Fruit fly (Drosophila melanogaster) whole organism, embryonic: Measurements from ENCODE around the gene intr.
A peak's percentile ranks its signal among the peaks of the same experiment; 100 is the strongest.

Experiments used
- Adf1 ChIP-seq: fragments of 200-800 bp; sonication (Bioruptor generic); IDR thresholded peaks from 2 replicates; pipeline ENCODE4 v1.3.6; 2022; ENCODE audit warnings: missing biosample characterization, missing genetic modification characterization
- CG10321 ChIP-seq: fragments of 200-800 bp; sonication (Bioruptor generic); IDR thresholded peaks from 2 replicates; pipeline ENCODE4 v1.3.6; 2022; ENCODE audit warnings: missing biosample characterization, missing genetic modification characterization
- CG10565 ChIP-seq: fragments of 200-800 bp; sonication (Bioruptor generic); optimal IDR thresholded peaks from 3 replicates; lab custom pipeline; 2016; ENCODE audit warnings: missing biosample characterization, mild to moderate bottlenecking, missing genetic modification characterization
- CG11696 ChIP-seq: fragments of 200-800 bp; sonication (Bioruptor generic); IDR thresholded peaks from 2 replicates; pipeline ENCODE4 v1.3.6; 2022; ENCODE audit warnings: missing biosample characterization, missing genetic modification characterization
- CG12299 ChIP-seq: fragments of 200-800 bp; sonication (Bioruptor generic); optimal IDR thresholded peaks from 2 replicates; lab custom pipeline; 2018; ENCODE audit warnings: missing biosample characterization, mild to moderate bottlenecking, missing genetic modification characterization
- CG13424 ChIP-seq: fragments of 200-800 bp; sonication (Bioruptor generic); optimal IDR thresholded peaks from 2 replicates; lab custom pipeline; 2019; ENCODE audit warnings: missing biosample characterization, mild to moderate bottlenecking, missing genetic modification characterization, moderate library complexity
- CG14441 ChIP-seq: fragments of 200-800 bp; sonication (Bioruptor generic); IDR thresholded peaks from 2 replicates; pipeline ENCODE4 v1.3.6; 2022; ENCODE audit warnings: missing biosample characterization, missing genetic modification characterization
- CG14860 ChIP-seq: fragments of 200-800 bp; sonication (Bioruptor generic); IDR thresholded peaks from 3 replicates; pipeline ENCODE4 v1.3.6; 2022; ENCODE audit warnings: missing biosample characterization, missing genetic modification characterization; ENCODE audit not compliant: partially characterized antibody
- CG14965 ChIP-seq: fragments of 200-800 bp; sonication (Bioruptor generic); optimal IDR thresholded peaks from 2 replicates; lab custom pipeline; 2016; ENCODE audit warnings: missing biosample characterization, missing genetic modification characterization, borderline replicate concordance
- CG15073 ChIP-seq: fragments of 200-800 bp; sonication (Bioruptor generic); optimal IDR thresholded peaks from 2 replicates; lab custom pipeline; 2016; ENCODE audit warnings: missing biosample characterization, missing genetic modification characterization
- CG18619 ChIP-seq: fragments of 200-800 bp; sonication (Bioruptor generic); optimal IDR thresholded peaks from 3 replicates; lab custom pipeline; 2017; ENCODE audit warnings: missing biosample characterization, mild to moderate bottlenecking, missing genetic modification characterization
- CG2678 ChIP-seq: fragments of 200-800 bp; sonication (Bioruptor generic); optimal IDR thresholded peaks from 3 replicates; lab custom pipeline; 2019; ENCODE audit warnings: missing biosample characterization, mild to moderate bottlenecking, missing genetic modification characterization, moderate library complexity
- CG42726 ChIP-seq: fragments of 200-800 bp; sonication (Bioruptor generic); IDR thresholded peaks from 2 replicates; pipeline ENCODE4 v1.3.6; 2022; ENCODE audit warnings: missing biosample characterization, missing genetic modification characterization; ENCODE audit not compliant: partially characterized antibody
- CG4282 ChIP-seq: fragments of 200-800 bp; sonication (Bioruptor generic); optimal IDR thresholded peaks from 2 replicates; lab custom pipeline; 2016; ENCODE audit warnings: missing biosample characterization, missing genetic modification characterization
- CG4854 ChIP-seq: fragments of 200-800 bp; sonication (Bioruptor generic); optimal IDR thresholded peaks from 2 replicates; lab custom pipeline; 2016; ENCODE audit warnings: missing biosample characterization, missing genetic modification characterization, inconsistent platforms
- CG6254 ChIP-seq: fragments of 200-800 bp; sonication (Bioruptor generic); optimal IDR thresholded peaks from 3 replicates; lab custom pipeline; 2017; ENCODE audit warnings: mild to moderate bottlenecking, missing biosample characterization, missing genetic modification reagents, missing genetic modification characterization
- CG7556 ChIP-seq: fragments of 200-800 bp; sonication (Bioruptor generic); optimal IDR thresholded peaks from 2 replicates; lab custom pipeline; 2017; ENCODE audit warnings: missing biosample characterization, mild to moderate bottlenecking, missing genetic modification characterization
- CG7839 ChIP-seq: fragments of 200-800 bp; sonication (Bioruptor generic); optimal IDR thresholded peaks from 3 replicates; lab custom pipeline; 2018; ENCODE audit warnings: missing biosample characterization, mild to moderate bottlenecking, missing genetic modification characterization, moderate library complexity
- CG8281 ChIP-seq: fragments of 200-800 bp; sonication (Bioruptor generic); optimal IDR thresholded peaks from 2 replicates; lab custom pipeline; 2018; ENCODE audit warnings: missing biosample characterization, mild to moderate bottlenecking, missing genetic modification characterization, moderate library complexity
- CG8944 ChIP-seq: fragments of 200-800 bp; sonication (Bioruptor generic); optimal IDR thresholded peaks from 3 replicates; lab custom pipeline; 2016; ENCODE audit warnings: missing biosample characterization, missing genetic modification characterization
- Dip2 ChIP-seq: fragments of 200-800 bp; sonication (Bioruptor generic); IDR thresholded peaks from 2 replicates; pipeline ENCODE4 v1.3.6; 2022; ENCODE audit warnings: missing biosample characterization, missing genetic modification characterization
- Dp ChIP-seq: fragments of 200-800 bp; sonication (Bioruptor generic); optimal IDR thresholded peaks from 2 replicates; lab custom pipeline; 2018; ENCODE audit warnings: missing biosample characterization, mild to moderate bottlenecking, missing genetic modification characterization, moderate library complexity
- HmgZ ChIP-seq: fragments of 200-800 bp; sonication (Bioruptor generic); optimal IDR thresholded peaks from 2 replicates; lab custom pipeline; 2018; ENCODE audit warnings: missing biosample characterization, mild to moderate bottlenecking, missing genetic modification characterization
- MBD-R2 ChIP-seq: fragments of 200-800 bp; sonication (Bioruptor generic); IDR thresholded peaks from 2 replicates; pipeline ENCODE4 v1.3.6; 2022; ENCODE audit warnings: missing biosample characterization, missing genetic modification characterization
- NC2α ChIP-seq: fragments of 200-800 bp; sonication (Bioruptor generic); optimal IDR thresholded peaks from 2 replicates; lab custom pipeline; 2016; ENCODE audit warnings: missing biosample characterization, missing genetic modification characterization
- Nf-YB ChIP-seq: fragments of 200-800 bp; sonication (Bioruptor generic); optimal IDR thresholded peaks from 3 replicates; lab custom pipeline; 2019; ENCODE audit warnings: missing biosample characterization, mild to moderate bottlenecking, missing genetic modification characterization, moderate library complexity
- Nf-YC ChIP-seq: fragments of 200-800 bp; optimal IDR thresholded peaks from 3 replicates; lab custom pipeline; 2019; ENCODE audit warnings: missing biosample characterization, mild to moderate bottlenecking, missing genetic modification characterization, moderate library complexity
- Ssrp ChIP-seq: fragments of 200-800 bp; sonication (Bioruptor generic); optimal IDR thresholded peaks from 2 replicates; lab custom pipeline; 2018; ENCODE audit warnings: missing biosample characterization, mild to moderate bottlenecking, missing genetic modification characterization, moderate library complexity
- Xbp1 ChIP-seq: fragments of 200-800 bp; sonication (Bioruptor generic); optimal IDR thresholded peaks from 3 replicates; lab custom pipeline; 2016; ENCODE audit warnings: missing biosample characterization, mild to moderate bottlenecking, missing genetic modification characterization
- az2 ChIP-seq: fragments of 200-800 bp; sonication (Bioruptor generic); optimal IDR thresholded peaks from 3 replicates; lab custom pipeline; 2016; ENCODE audit warnings: missing biosample characterization, missing genetic modification characterization
- chn ChIP-seq: fragments of 200-800 bp; sonication (Bioruptor generic); optimal IDR thresholded peaks from 2 replicates; lab custom pipeline; 2016; ENCODE audit warnings: missing biosample characterization, missing genetic modification characterization
- dati ChIP-seq: fragments of 200-800 bp; sonication (Bioruptor generic); IDR thresholded peaks from 2 replicates; pipeline ENCODE4 v1.3.6; 2022; ENCODE audit warnings: missing biosample characterization, missing genetic modification characterization
- dimm ChIP-seq: fragments of 200-800 bp; sonication (Bioruptor generic); IDR thresholded peaks from 2 replicates; pipeline ENCODE4 v1.3.6; 2022; ENCODE audit warnings: missing biosample characterization, missing genetic modification characterization
- dmrt99B ChIP-seq: fragments of 200-800 bp; sonication (Bioruptor generic); optimal IDR thresholded peaks from 2 replicates; lab custom pipeline; 2018; ENCODE audit warnings: missing biosample characterization, mild to moderate bottlenecking, missing genetic modification characterization, moderate library complexity
- ems ChIP-seq: fragments of 200-800 bp; sonication (Bioruptor generic); optimal IDR thresholded peaks from 3 replicates; lab custom pipeline; 2016; ENCODE audit warnings: missing biosample characterization, missing genetic modification characterization
- fd64A ChIP-seq: fragments of 200-800 bp; sonication (Bioruptor generic); optimal IDR thresholded peaks from 3 replicates; lab custom pipeline; 2018; ENCODE audit warnings: missing biosample characterization, mild to moderate bottlenecking, missing genetic modification characterization
- gem ChIP-seq: fragments of 200-800 bp; sonication (Bioruptor generic); optimal IDR thresholded peaks from 2 replicates; lab custom pipeline; 2019; ENCODE audit warnings: missing biosample characterization, mild to moderate bottlenecking, missing genetic modification characterization, moderate library complexity
- grau ChIP-seq: fragments of 200-800 bp; optimal IDR thresholded peaks from 3 replicates; lab custom pipeline; 2019; ENCODE audit warnings: missing biosample characterization, mild to moderate bottlenecking, missing genetic modification characterization, moderate library complexity
- knrl ChIP-seq: fragments of 200-800 bp; sonication (Bioruptor generic); IDR thresholded peaks from 3 replicates; pipeline ENCODE4 v1.3.6; 2022; ENCODE audit warnings: missing biosample characterization, missing genetic modification characterization; ENCODE audit not compliant: partially characterized antibody
- lab ChIP-seq: fragments of 200-800 bp; sonication (Bioruptor generic); optimal IDR thresholded peaks from 3 replicates; lab custom pipeline; 2017; ENCODE audit warnings: missing biosample characterization, missing genetic modification characterization, mild to moderate bottlenecking, moderate library complexity, missing genetic modification reagents
- onecut ChIP-seq: fragments of 200-800 bp; sonication (Bioruptor generic); IDR thresholded peaks from 2 replicates; pipeline ENCODE4 v1.3.6; 2022; ENCODE audit warnings: missing biosample characterization, missing genetic modification characterization
- p53 ChIP-seq: fragments of 200-800 bp; sonication (Bioruptor generic); optimal IDR thresholded peaks from 2 replicates; lab custom pipeline; 2016; ENCODE audit warnings: missing biosample characterization, missing genetic modification characterization
- pho ChIP-seq: fragments of 200-800 bp; sonication (Bioruptor generic); optimal IDR thresholded peaks from 2 replicates; lab custom pipeline; 2016; ENCODE audit warnings: missing biosample characterization, missing genetic modification characterization
- sd ChIP-seq: fragments of 200-800 bp; sonication (Bioruptor generic); optimal IDR thresholded peaks from 3 replicates; lab custom pipeline; 2018; ENCODE audit warnings: missing biosample characterization, mild to moderate bottlenecking, missing genetic modification characterization, moderate library complexity
- shn ChIP-seq: fragments of 200-800 bp; sonication (Bioruptor generic); optimal IDR thresholded peaks from 3 replicates; lab custom pipeline; 2016; ENCODE audit warnings: missing biosample characterization, missing genetic modification characterization
- sqz ChIP-seq: fragments of 200-800 bp; sonication (Bioruptor generic); optimal IDR thresholded peaks from 3 replicates; lab custom pipeline; 2018; ENCODE audit warnings: missing biosample characterization, mild to moderate bottlenecking, missing genetic modification characterization
- unpg ChIP-seq: fragments of 200-800 bp; sonication (Bioruptor generic); optimal IDR thresholded peaks from 3 replicates; lab custom pipeline; 2018; ENCODE audit warnings: missing biosample characterization, mild to moderate bottlenecking, missing genetic modification characterization, moderate library complexity
- yki ChIP-seq: fragments of >200 bp; optimal IDR thresholded peaks from 3 replicates; lab custom pipeline; 2018
- zen2 ChIP-seq: fragments of 200-800 bp; sonication (Bioruptor generic); IDR thresholded peaks from 3 replicates; pipeline ENCODE4 v1.3.6; 2022; ENCODE audit warnings: missing biosample characterization, missing genetic modification characterization; ENCODE audit not compliant: partially characterized antibody

The intr gene

dm6 chr3R:28811677-28812465 is 21.5 kb downstream of the intr start, which contains the start of gene Prp39 (continued):
- TF ChIP-seq zen2 (GFP tag; lab: Robert Waterston, UW): peak; percentile 73
- no peak for TF ChIP-seq CG12299
- no peak for TF ChIP-seq unpg (GFP tag; lab: Kevin White, UChicago)
- peak; percentile 78 for TF ChIP-seq knrl (GFP tag; lab: Robert Waterston, UW)
- no peak for TF ChIP-seq fd64A
- no peak for TF ChIP-seq Nf-YC (tag; lab: Kevin White, UChicago)
- TF ChIP-seq CG42726 (GFP tag; lab: Robert Waterston, UW): no peak; the same call in 1 of the 2 replicates
- TF ChIP-seq CG14965 (GFP tag; lab: Kevin White, UChicago): no peak
- TF ChIP-seq CG14441 (GFP tag; lab: Robert Waterston, UW): peak; percentile 55; the same call in 1 of the 2 replicates
- TF ChIP-seq shn (GFP tag; lab: Kevin White, UChicago): no peak
- no peak for TF ChIP-seq CG7839 (tag; lab: Kevin White, UChicago)
- no peak for TF ChIP-seq ems
- peak; percentile 38; the same call in 1 of the 2 replicates for TF ChIP-seq MBD-R2 (GFP tag; lab: Robert Waterston, UW)
- peak; percentile 11 for TF ChIP-seq az2 (GFP tag; lab: Kevin White, UChicago)
- TF ChIP-seq CG2678 (tag; lab: Kevin White, UChicago): no peak
- no peak for TF ChIP-seq NC2α
- peak; percentile 27 for TF ChIP-seq chn
- peak; percentile 41 for TF ChIP-seq Xbp1 (GFP tag; lab: Kevin White, UChicago)
- no peak for TF ChIP-seq CG8281
- TF ChIP-seq sqz (GFP tag; lab: Kevin White, UChicago): no peak
- TF ChIP-seq CG10565 (GFP tag; lab: Kevin White, UChicago): no peak
- TF ChIP-seq onecut (GFP tag; lab: Robert Waterston, UW): no peak
- peak; percentile 23 for TF ChIP-seq Dp (GFP tag; lab: Kevin White, UChicago)
- TF ChIP-seq sd (tag; lab: Kevin White, UChicago): no peak
- 0 out of 2 replicates have a peak, but pooled peaks have one; percentile 15 for TF ChIP-seq Adf1 (GFP tag; lab: Robert Waterston, UW)
- peak; percentile 0 for TF ChIP-seq grau (tag; lab: Kevin White, UChicago)
- TF ChIP-seq Dip2 (GFP tag; lab: Robert Waterston, UW): no peak
- TF ChIP-seq CG8944: no peak
- TF ChIP-seq dati (GFP tag; lab: Robert Waterston, UW): no peak
- TF ChIP-seq Nf-YB: no peak
- TF ChIP-seq CG7556 (GFP tag; lab: Kevin White, UChicago): no peak
- TF ChIP-seq Ssrp (tag; lab: Kevin White, UChicago): no peak
- no peak for TF ChIP-seq CG15073 (GFP tag; lab: Kevin White, UChicago)
- TF ChIP-seq yki: no peak
- no peak for TF ChIP-seq pho (GFP tag; lab: Kevin White, UChicago)
- no peak for TF ChIP-seq gem (tag; lab: Kevin White, UChicago)
- TF ChIP-seq p53: no peak
- TF ChIP-seq lab (GFP tag; lab: Kevin White, UChicago): no peak
- no peak for TF ChIP-seq CG10321 (GFP tag; lab: Robert Waterston, UW)
- TF ChIP-seq dmrt99B (tag; lab: Kevin White, UChicago): no peak
- TF ChIP-seq CG18619: no peak
- no peak for TF ChIP-seq CG4854 (GFP tag; lab: Kevin White, UChicago)
- TF ChIP-seq CG6254 (GFP tag; lab: Kevin White, UChicago): no peak
- no peak for TF ChIP-seq CG11696 (GFP tag; lab: Robert Waterston, UW)
- peak; percentile 24 for TF ChIP-seq HmgZ (tag; lab: Kevin White, UChicago)
- peak; percentile 63; the same call in 2 of the 3 replicates for TF ChIP-seq CG14860 (GFP tag; lab: Robert Waterston, UW)
- no peak for TF ChIP-seq dimm (GFP tag; lab: Robert Waterston, UW)
- TF ChIP-seq CG13424: peak; percentile 34
- no peak for TF ChIP-seq CG4282 (GFP tag; lab: Kevin White, UChicago)
